Worm (Caenorhabditis elegans): ENCODE results near the gene clec-262.

Gene clec-262

ce11 chrV:20350382-20350781, 38.8 kb downstream of the clec-262 start:
- no peak for TF ChIP-seq nhr-12 (tag; optimal IDR thresholded peaks at IDR 0.05)
- no peak for TF ChIP-seq ham-2 (GFP tag; optimal IDR thresholded peaks at IDR 0.05)
- no peak for TF ChIP-seq nhr-2 (tag; optimal IDR thresholded peaks at IDR 0.05)
- no peak for TF ChIP-seq lsy-2 (tag; optimal IDR thresholded peaks at IDR 0.05)
- TF ChIP-seq unc-39 (tag; optimal IDR thresholded peaks at IDR 0.05): no peak
- TF ChIP-seq elt-3 (tag; optimal IDR thresholded peaks at IDR 0.05): no peak
- no peak for TF ChIP-seq elt-1 (tag; optimal IDR thresholded peaks at IDR 0.05; ENCODE audit: borderline replicate concordance, insufficient read depth)
- TF ChIP-seq mab-5 (tag; optimal IDR thresholded peaks at IDR 0.05): no peak
- no peak for TF ChIP-seq nhr-76 (tag; optimal IDR thresholded peaks at IDR 0.05)
- no peak for TF ChIP-seq lin-13 (tag; optimal IDR thresholded peaks at IDR 0.05)
- no peak for TF ChIP-seq ceh-43 (GFP tag; optimal IDR thresholded peaks at IDR 0.05)
- no peak for TF ChIP-seq ztf-11 (tag; optimal IDR thresholded peaks at IDR 0.05)
- TF ChIP-seq sem-2 (GFP tag; optimal IDR thresholded peaks at IDR 0.05): no peak
- no peak for TF ChIP-seq M03D4.4 (tag; optimal IDR thresholded peaks at IDR 0.05)
- TF ChIP-seq blmp-1 (tag; optimal IDR thresholded peaks at IDR 0.05): no peak
- no peak for TF ChIP-seq bed-3 (GFP tag; optimal IDR thresholded peaks at IDR 0.05)
- TF ChIP-seq ceh-83 (GFP tag; optimal IDR thresholded peaks at IDR 0.05): no peak

ce11 chrV:20351195-20351594, 39.6 kb downstream of the clec-262 start, which contains the start of gene K02E2.1:
TSS of gene K02E2.1 (plus strand) at chrV:20351495.
- no peak for TF ChIP-seq unc-39 (tag; optimal IDR thresholded peaks at IDR 0.05)
- no peak for TF ChIP-seq M03D4.4 (tag; optimal IDR thresholded peaks at IDR 0.05)
- TF ChIP-seq tbx-8 (GFP tag; optimal IDR thresholded peaks at IDR 0.05): no peak
- TF ChIP-seq cnd-1 (tag; optimal IDR thresholded peaks at IDR 0.05): no peak
- TF ChIP-seq nhr-76 (tag; optimal IDR thresholded peaks at IDR 0.05): no peak
- no peak for TF ChIP-seq nhr-2 (tag; optimal IDR thresholded peaks at IDR 0.05)
- TF ChIP-seq nhr-28 (tag; optimal IDR thresholded peaks at IDR 0.05): no peak
- TF ChIP-seq zip-8 (tag; optimal IDR thresholded peaks at IDR 0.05): no peak
- TF ChIP-seq ham-2 (GFP tag; optimal IDR thresholded peaks at IDR 0.05): no peak
- TF ChIP-seq ces-1 (GFP tag; optimal IDR thresholded peaks at IDR 0.05): no peak
- TF ChIP-seq nhr-237 (tag; optimal IDR thresholded peaks at IDR 0.05): no peak
- TF ChIP-seq ceh-43 (GFP tag; optimal IDR thresholded peaks at IDR 0.05): no peak
- no peak for TF ChIP-seq sptf-1 (tag; optimal IDR thresholded peaks at IDR 0.05)
- TF ChIP-seq ztf-11 (tag; optimal IDR thresholded peaks at IDR 0.05): no peak
- no peak for TF ChIP-seq ceh-39 (tag; optimal IDR thresholded peaks at IDR 0.05)
- no peak for TF ChIP-seq lin-13 (tag; optimal IDR thresholded peaks at IDR 0.05)

ce11 chrV:20356472-20356871, 44.9 kb downstream of the clec-262 start, which contains the start of gene grd-11:
TSS of gene grd-11 (plus strand) at chrV:20356772.
- TF ChIP-seq pha-4 (tag; optimal IDR thresholded peaks at IDR 0.05): no peak
- no peak for TF ChIP-seq unc-62 (GFP tag; optimal IDR thresholded peaks at IDR 0.05)
- TF ChIP-seq snpc-4 (tag; optimal IDR thresholded peaks at IDR 0.05): no peak

All from whole organism, mixed stage, embryonic.